Fruit fly (Drosophila melanogaster): ENCODE data around the gene CG44044.

CG44044 gene

DNA sequence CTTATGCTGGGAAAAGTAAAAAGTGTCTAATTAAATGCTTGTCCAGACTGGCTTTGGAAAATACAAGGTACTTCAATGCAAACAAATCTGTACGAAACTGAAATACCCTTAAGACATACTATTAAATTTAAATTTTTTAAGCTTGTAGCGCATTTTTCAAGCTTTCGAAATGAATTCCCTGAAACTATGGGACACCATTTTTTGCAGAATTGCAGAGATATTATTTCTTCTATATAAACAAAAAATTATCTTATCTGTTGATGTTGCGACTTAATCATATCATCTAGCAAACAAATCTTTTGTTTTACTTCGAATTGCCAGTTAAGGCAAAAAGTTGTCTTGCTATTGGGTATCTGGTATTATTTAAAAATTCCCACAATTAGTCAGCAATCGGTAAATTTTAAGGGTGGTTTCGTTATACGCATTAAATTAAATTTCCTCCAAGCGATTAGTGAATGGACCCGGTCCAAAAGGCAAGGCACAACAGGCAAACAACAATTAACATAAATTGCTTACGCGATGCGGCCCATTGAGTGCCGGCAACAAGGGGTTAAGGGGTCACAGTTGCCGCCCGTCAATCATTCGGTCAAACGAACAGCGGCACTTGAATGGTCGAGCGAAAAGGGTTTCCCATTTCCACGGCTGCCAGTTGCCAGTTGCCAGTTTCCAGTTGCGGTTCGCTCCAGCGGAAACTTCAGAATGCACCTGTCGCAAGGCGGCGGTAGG, 14.9 kb downstream of the CG44044 start:
- TF ChIP-seq h (optimal IDR thresholded peaks at IDR 0.05): no peak
- no peak for TF ChIP-seq psq (optimal IDR thresholded peaks at IDR 0.05)
- TF ChIP-seq Myc (optimal IDR thresholded peaks at IDR 0.05): no peak
- TF ChIP-seq Sin3A (optimal IDR thresholded peaks at IDR 0.05): no peak
- TF ChIP-seq ttk (optimal IDR thresholded peaks at IDR 0.05): no peak
- TF ChIP-seq insv (optimal IDR thresholded peaks at IDR 0.05): no peak

DNA sequence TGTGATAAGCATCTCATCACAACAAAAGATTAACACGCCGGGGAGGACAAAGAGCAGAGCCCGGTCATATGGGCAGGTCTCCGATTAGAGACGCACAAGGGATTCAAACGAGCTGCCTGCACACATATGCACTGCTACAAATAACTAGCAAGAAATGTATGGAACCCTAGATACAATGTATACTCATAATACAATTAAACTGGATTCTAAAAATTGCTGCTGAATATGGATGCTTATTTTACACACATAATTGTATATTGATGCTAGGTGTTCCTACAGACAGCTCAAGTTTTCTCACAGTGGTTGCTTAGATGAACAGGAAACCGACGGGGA, 15.4 kb downstream of the CG44044 start:
- TF ChIP-seq psq (optimal IDR thresholded peaks at IDR 0.05) (no peak), h (optimal IDR thresholded peaks at IDR 0.05) (no peak), Myc (optimal IDR thresholded peaks at IDR 0.05) (no peak), ttk (optimal IDR thresholded peaks at IDR 0.05) (no peak), insv (optimal IDR thresholded peaks at IDR 0.05) (no peak), Sin3A (optimal IDR thresholded peaks at IDR 0.05) (no peak)

dm6 chr3R:16337863-16338262, 16.2 kb downstream of the CG44044 start:
- TF ChIP-seq Myc (optimal IDR thresholded peaks at IDR 0.05) (no peak), Sin3A (optimal IDR thresholded peaks at IDR 0.05) (no peak), h (optimal IDR thresholded peaks at IDR 0.05) (no peak), insv (optimal IDR thresholded peaks at IDR 0.05) (no peak), ttk (optimal IDR thresholded peaks at IDR 0.05) (no peak), psq (optimal IDR thresholded peaks at IDR 0.05) (no peak)

DNA sequence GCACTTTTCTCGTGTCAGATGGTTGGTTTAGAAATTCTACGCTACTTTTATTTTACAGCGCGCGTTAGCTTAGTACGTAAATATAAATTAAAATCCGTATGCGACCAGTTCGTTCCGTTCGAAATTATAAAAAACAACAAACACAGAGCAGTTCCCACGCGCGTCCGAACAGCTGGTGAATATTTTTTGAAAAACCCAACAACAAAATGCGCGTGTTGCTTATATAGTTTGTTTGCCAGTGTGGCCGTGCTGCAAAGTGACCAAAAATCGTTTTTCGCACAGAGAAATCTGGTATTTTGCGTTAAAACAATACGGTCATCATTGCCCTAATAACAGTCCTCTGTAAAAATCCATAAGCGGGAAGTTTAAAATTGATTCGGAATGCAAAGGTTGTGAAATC, 16.7 kb downstream of the CG44044 start:
- TF ChIP-seq psq (optimal IDR thresholded peaks at IDR 0.05): no peak

DNA sequence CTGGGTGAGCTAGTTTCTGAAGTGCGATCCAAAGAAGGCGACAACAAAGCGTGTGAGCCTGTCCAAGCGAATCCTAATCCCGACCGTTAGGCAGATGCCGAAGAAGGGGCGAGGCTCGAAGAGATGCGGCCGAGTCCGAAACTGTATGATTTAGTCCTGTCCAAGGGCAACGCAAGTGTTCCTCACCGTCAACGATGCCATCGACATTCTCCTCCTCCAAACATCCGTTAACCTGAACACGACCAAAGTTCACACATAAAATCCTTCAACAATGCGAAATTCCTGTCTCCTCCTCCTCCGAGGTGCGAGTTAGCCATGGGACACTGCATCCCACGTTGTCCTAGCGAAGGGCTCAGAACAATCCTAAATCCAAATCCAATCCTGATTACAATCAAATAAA, 17.8 kb downstream of the CG44044 start, which contains the start of gene Sulf1:
Gene Sulf1, minus strand, starts transcription at position 101 of the 400 bp plus-strand sequence.
- TF ChIP-seq h (optimal IDR thresholded peaks at IDR 0.05) (no peak), psq (optimal IDR thresholded peaks at IDR 0.05) (no peak), Sin3A (optimal IDR thresholded peaks at IDR 0.05) (no peak), ttk (optimal IDR thresholded peaks at IDR 0.05) (no peak), insv (optimal IDR thresholded peaks at IDR 0.05) (no peak), Myc (optimal IDR thresholded peaks at IDR 0.05) (no peak)

DNA sequence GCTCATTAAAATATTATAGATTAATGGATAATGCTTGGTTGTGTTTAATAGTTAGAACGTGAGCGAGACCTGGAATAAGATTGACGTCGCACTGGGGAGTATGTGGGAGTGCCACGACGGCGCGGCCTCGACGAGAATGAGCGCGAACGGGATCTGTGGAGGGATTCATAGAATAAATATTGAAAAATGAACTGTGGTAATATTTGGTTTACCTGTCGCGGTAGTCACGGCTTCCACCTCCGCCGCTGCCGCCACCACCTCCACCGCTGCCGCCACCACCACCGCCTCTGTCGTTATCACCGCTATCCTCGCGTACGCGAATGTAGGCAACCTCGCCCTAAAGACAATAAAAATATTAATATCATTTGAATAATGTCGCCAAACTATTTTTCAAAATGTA, 19.0 kb downstream of the CG44044 start:
- TF ChIP-seq psq (optimal IDR thresholded peaks at IDR 0.05) (no peak), h (optimal IDR thresholded peaks at IDR 0.05) (no peak), Myc (optimal IDR thresholded peaks at IDR 0.05) (no peak), insv (optimal IDR thresholded peaks at IDR 0.05) (no peak)

- TF ChIP-seq insv (optimal IDR thresholded peaks at IDR 0.05) (no peak), h (optimal IDR thresholded peaks at IDR 0.05) (no peak), ttk (optimal IDR thresholded peaks at IDR 0.05) (no peak), Myc (optimal IDR thresholded peaks at IDR 0.05) (no peak), Sin3A (optimal IDR thresholded peaks at IDR 0.05) (no peak), psq (optimal IDR thresholded peaks at IDR 0.05) (no peak)
Measured at dm6 chr3R:16341817-16342374, 20.3 kb downstream of the CG44044 start, which contains the start of the genes SF2 and pad. Gene SF2 (minus strand): TSS chr3R:16341988. Gene pad (plus strand): TSS chr3R:16342318.

DNA sequence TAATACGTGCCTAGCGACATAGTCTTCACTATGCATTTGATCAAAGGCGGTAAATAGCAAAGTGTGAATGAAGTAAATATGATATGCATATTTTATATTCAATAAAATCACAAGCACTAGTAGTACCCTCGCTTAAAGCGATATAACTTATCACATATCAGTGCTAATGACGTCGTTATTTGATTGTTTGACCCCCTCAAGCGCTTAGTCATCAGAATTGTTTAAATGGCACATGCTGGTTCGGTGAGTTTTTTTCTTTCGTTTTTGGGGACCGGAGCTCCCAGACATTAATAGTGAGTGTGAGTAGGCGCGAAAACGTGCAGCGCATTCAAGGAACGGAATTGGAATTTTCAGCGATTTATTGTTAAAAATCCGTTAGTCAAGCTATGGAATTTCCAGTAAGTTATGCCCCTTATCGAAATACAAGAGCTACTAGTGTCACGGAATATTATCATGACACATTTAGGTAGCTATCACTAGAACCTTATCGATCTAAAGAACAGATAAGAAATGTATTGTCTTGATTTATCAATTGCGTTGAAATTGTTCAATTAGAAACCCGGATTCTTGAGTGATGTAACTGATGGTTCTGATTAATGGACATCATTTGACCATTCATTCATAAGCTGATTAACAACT, 26.1 kb downstream of the CG44044 start:
- TF ChIP-seq psq (optimal IDR thresholded peaks at IDR 0.05): no peak
- no peak for TF ChIP-seq h (optimal IDR thresholded peaks at IDR 0.05)
- TF ChIP-seq Sin3A (optimal IDR thresholded peaks at IDR 0.05): no peak
- TF ChIP-seq Myc (optimal IDR thresholded peaks at IDR 0.05): no peak
- no peak for TF ChIP-seq insv (optimal IDR thresholded peaks at IDR 0.05)
- no peak for TF ChIP-seq ttk (optimal IDR thresholded peaks at IDR 0.05)

DNA sequence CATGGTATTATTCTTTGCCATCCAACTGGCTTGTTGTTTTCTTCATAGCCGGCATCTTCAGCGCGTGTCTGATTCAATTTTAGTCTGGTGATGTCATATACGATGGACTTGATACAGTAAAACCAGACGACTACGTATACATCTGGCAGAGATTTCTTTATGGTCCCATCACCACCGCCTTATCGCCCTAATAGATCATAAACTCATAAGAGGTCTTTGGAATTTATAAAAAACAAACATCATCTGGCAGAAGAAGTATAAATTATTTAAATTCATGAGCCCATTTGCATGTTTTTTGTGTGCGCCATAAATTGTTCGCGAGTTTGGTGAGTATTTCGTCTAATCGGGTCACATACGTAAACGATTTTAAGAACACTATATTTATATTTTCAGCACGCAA, 26.7 kb downstream of the CG44044 start:
- no peak for TF ChIP-seq ttk (optimal IDR thresholded peaks at IDR 0.05)
- no peak for TF ChIP-seq Myc (optimal IDR thresholded peaks at IDR 0.05)
- no peak for TF ChIP-seq h (optimal IDR thresholded peaks at IDR 0.05)
- no peak for TF ChIP-seq psq (optimal IDR thresholded peaks at IDR 0.05)
- no peak for TF ChIP-seq Sin3A (optimal IDR thresholded peaks at IDR 0.05)
- TF ChIP-seq insv (optimal IDR thresholded peaks at IDR 0.05): no peak

DNA sequence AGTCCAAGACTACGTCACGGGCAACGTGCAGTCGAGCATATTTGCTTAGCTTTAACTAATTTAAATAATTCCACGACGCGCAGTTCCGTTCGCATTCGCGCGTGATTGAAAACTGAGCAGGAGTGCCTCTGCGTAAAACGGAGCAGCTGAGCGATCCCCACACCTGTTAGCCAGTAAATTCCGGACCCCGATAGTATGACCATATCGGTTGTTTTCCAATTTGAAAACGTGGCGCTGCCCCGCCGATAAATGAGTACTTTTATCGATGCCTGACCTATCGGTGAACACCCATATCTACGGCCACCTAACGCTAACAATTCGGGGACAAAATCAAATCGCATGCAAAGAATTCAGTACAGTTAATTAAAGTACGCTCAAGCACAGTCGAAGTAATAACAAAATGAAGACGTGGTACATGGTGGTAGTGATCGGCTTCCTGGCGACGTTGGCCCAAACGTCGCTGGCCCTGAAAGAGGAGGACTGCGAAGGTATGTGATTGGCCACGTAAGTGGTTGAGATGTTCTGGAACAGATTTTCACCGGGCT, 27.5 kb downstream of the CG44044 start, which contains the start of the genes CG14879 and Manf:
Gene CG14879, minus strand, starts transcription at position 116 of the 545 bp plus-strand sequence.
Gene Manf, plus strand, starts transcription at position 294 of the 545 bp plus-strand sequence.
- TF ChIP-seq insv (optimal IDR thresholded peaks at IDR 0.05): no peak
- no peak for TF ChIP-seq psq (optimal IDR thresholded peaks at IDR 0.05)
- no peak for TF ChIP-seq Sin3A (optimal IDR thresholded peaks at IDR 0.05)
- no peak for TF ChIP-seq ttk (optimal IDR thresholded peaks at IDR 0.05)
- TF ChIP-seq Myc (optimal IDR thresholded peaks at IDR 0.05): no peak
- TF ChIP-seq h (optimal IDR thresholded peaks at IDR 0.05): no peak

dm6 chr3R:16350400-16350799, 28.8 kb downstream of the CG44044 start:
- no peak for TF ChIP-seq ttk (optimal IDR thresholded peaks at IDR 0.05)
- TF ChIP-seq Sin3A (optimal IDR thresholded peaks at IDR 0.05): no peak
- no peak for TF ChIP-seq Myc (optimal IDR thresholded peaks at IDR 0.05)
- no peak for TF ChIP-seq insv (optimal IDR thresholded peaks at IDR 0.05)
- TF ChIP-seq h (optimal IDR thresholded peaks at IDR 0.05): no peak
- no peak for TF ChIP-seq psq (optimal IDR thresholded peaks at IDR 0.05)

DNA sequence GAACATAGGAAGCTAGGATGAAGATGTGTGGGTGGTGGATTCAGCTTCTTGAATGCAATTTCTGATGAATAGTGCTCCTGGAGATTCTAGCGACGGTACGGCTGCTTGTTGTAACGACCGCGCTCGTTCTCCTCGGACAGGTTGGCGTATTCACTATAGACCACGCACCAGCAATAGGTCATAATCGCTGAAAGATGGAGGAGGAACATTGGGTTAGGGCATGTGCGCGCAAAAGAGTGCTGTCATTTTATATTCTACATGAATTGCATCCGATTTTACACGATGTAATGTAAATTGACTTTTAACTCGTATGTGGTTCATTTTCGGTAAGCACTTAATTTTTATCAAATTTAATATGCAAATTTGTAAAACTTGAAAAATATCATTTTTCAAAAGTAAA, 29.4 kb downstream of the CG44044 start:
- TF ChIP-seq insv (optimal IDR thresholded peaks at IDR 0.05) (no peak), psq (optimal IDR thresholded peaks at IDR 0.05) (no peak), Sin3A (optimal IDR thresholded peaks at IDR 0.05) (no peak), ttk (optimal IDR thresholded peaks at IDR 0.05) (no peak), h (optimal IDR thresholded peaks at IDR 0.05) (no peak), Myc (optimal IDR thresholded peaks at IDR 0.05) (no peak)
